Fruit fly (Drosophila melanogaster) whole organism, pupa: ENCODE results near the gene CG13796.

Experiments used
- CG32121 ChIP-seq: fragments of 200-800 bp; sonication (Bioruptor generic); IDR thresholded peaks from 2 replicates; pipeline ENCODE4 v1.3.6; 2022; ENCODE audit warnings: missing biosample characterization, missing genetic modification characterization
- Pif1B ChIP-seq: fragments of 200-800 bp; sonication (Bioruptor generic); optimal IDR thresholded peaks from 3 replicates; lab custom pipeline; 2016; ENCODE audit warnings: missing biosample characterization, missing genetic modification characterization
- gl ChIP-seq: fragments of 200-800 bp; sonication (Bioruptor generic); optimal IDR thresholded peaks from 2 replicates; lab custom pipeline; 2018; ENCODE audit warnings: missing biosample characterization, mild to moderate bottlenecking, missing genetic modification characterization

dm6 chr2L:7754539-7754938 lies 22.1 kb upstream of the CG13796 start:
- TF ChIP-seq gl (tag; lab: Kevin White, UChicago) = no peak
- TF ChIP-seq Pif1B (GFP tag; lab: Kevin White, UChicago) = no peak
- peak; percentile 53; the same call in 1 of the 2 replicates for TF ChIP-seq CG32121 (GFP tag; lab: Robert Waterston, UW)
